Worm (Caenorhabditis elegans): ENCODE measurements around the gene sre-31.

sre-31 gene

ce11 chrII:12414805-12415204 is 6.2 kb upstream of the sre-31 start, which contains the start of gene Y57A10C.11:
Gene Y57A10C.11 (minus strand): TSS chrII:12414905.
- no peak for TF ChIP-seq hlh-30 (tag; optimal IDR thresholded peaks at IDR 0.05; ENCODE audit: insufficient read depth)
- TF ChIP-seq Y22D7AL.16 (tag; optimal IDR thresholded peaks at IDR 0.05): no peak
- no peak for TF ChIP-seq ceh-6 (GFP tag; optimal IDR thresholded peaks at IDR 0.05)
- TF ChIP-seq unc-42 (tag; optimal IDR thresholded peaks at IDR 0.05): no peak
- TF ChIP-seq tbx-7 (tag; optimal IDR thresholded peaks at IDR 0.05): no peak
- no peak for TF ChIP-seq hlh-8 (tag; optimal IDR thresholded peaks at IDR 0.05)
- TF ChIP-seq pqm-1 (tag; optimal IDR thresholded peaks at IDR 0.05): no peak
- TF ChIP-seq ceh-45 (GFP tag; IDR thresholded peaks at IDR 0.05): no peak
- no peak for TF ChIP-seq zip-5 (tag; optimal IDR thresholded peaks at IDR 0.05)
- TF ChIP-seq ceh-18 (tag; optimal IDR thresholded peaks at IDR 0.05): no peak
- TF ChIP-seq hlh-13 (GFP tag; optimal IDR thresholded peaks at IDR 0.05): no peak
- no peak for TF ChIP-seq elt-2 (tag; optimal IDR thresholded peaks at IDR 0.05)
- TF ChIP-seq tbx-2 (tag; optimal IDR thresholded peaks at IDR 0.05): no peak
- TF ChIP-seq ahr-1 (tag; optimal IDR thresholded peaks at IDR 0.05): no peak
- TF ChIP-seq ref-2 (tag; optimal IDR thresholded peaks at IDR 0.05): no peak
- no peak for TF ChIP-seq elt-4 (tag; optimal IDR thresholded peaks at IDR 0.05)
- TF ChIP-seq ztf-16 (tag; optimal IDR thresholded peaks at IDR 0.05): no peak
- TF ChIP-seq ttx-3 (tag; optimal IDR thresholded peaks at IDR 0.05): no peak
- no peak for TF ChIP-seq unc-86 (tag; optimal IDR thresholded peaks at IDR 0.05)
- TF ChIP-seq syd-9 (tag; optimal IDR thresholded peaks at IDR 0.05): no peak

ce11 chrII:12412417-12412816 is 3.8 kb upstream of the sre-31 start, which contains the start of gene Y57A10C.1:
Gene Y57A10C.1 (minus strand): TSS chrII:12412517.
- TF ChIP-seq ceh-9 (tag; optimal IDR thresholded peaks at IDR 0.05): no peak

- TF ChIP-seq ceh-31 (tag; optimal IDR thresholded peaks at IDR 0.05): no peak
- no peak for TF ChIP-seq nhr-232 (tag; optimal IDR thresholded peaks at IDR 0.05)
- TF ChIP-seq odd-2 (tag; optimal IDR thresholded peaks at IDR 0.05): no peak
- no peak for TF ChIP-seq zip-5 (tag; optimal IDR thresholded peaks at IDR 0.05)
- TF ChIP-seq ama-1 (optimal IDR thresholded peaks at IDR 0.05): no peak
- TF ChIP-seq ceh-19 (GFP tag; optimal IDR thresholded peaks at IDR 0.05): no peak
- TF ChIP-seq ets-4 (tag; optimal IDR thresholded peaks at IDR 0.05): no peak
- no peak for TF ChIP-seq syd-9 (tag; optimal IDR thresholded peaks at IDR 0.05)
- TF ChIP-seq ceh-22 (tag; optimal IDR thresholded peaks at IDR 0.05): no peak
- no peak for TF ChIP-seq ceh-14 (tag; optimal IDR thresholded peaks at IDR 0.05)
- no peak for TF ChIP-seq hlh-8 (tag; optimal IDR thresholded peaks at IDR 0.05)
- TF ChIP-seq pat-9 (tag; optimal IDR thresholded peaks at IDR 0.05): no peak
- no peak for TF ChIP-seq ttx-3 (tag; optimal IDR thresholded peaks at IDR 0.05)
Observed at ce11 chrII:12410107-12410506, 1.5 kb upstream of the sre-31 start, which contains the start of gene F57G9.3. Gene F57G9.3 (minus strand): TSS chrII:12410207.

ce11 chrII:12406394-12406793 is 2.2 kb downstream of the sre-31 start, which contains the start of gene sre-30:
Gene sre-30 (minus strand): TSS chrII:12406494.
- no peak for TF ChIP-seq ahr-1 (tag; optimal IDR thresholded peaks at IDR 0.05)
- no peak for TF ChIP-seq hlh-13 (GFP tag; optimal IDR thresholded peaks at IDR 0.05)
- TF ChIP-seq ceh-2 (tag; optimal IDR thresholded peaks at IDR 0.05): no peak
- TF ChIP-seq ceh-6 (GFP tag; optimal IDR thresholded peaks at IDR 0.05): no peak
- TF ChIP-seq nhr-11 (tag; optimal IDR thresholded peaks at IDR 0.05): no peak
- no peak for TF ChIP-seq unc-42 (tag; optimal IDR thresholded peaks at IDR 0.05)
- no peak for TF ChIP-seq pqm-1 (tag; optimal IDR thresholded peaks at IDR 0.05)
- TF ChIP-seq ceh-30 (tag; optimal IDR thresholded peaks at IDR 0.05): no peak
- no peak for TF ChIP-seq fax-1 (tag; optimal IDR thresholded peaks at IDR 0.05)
- TF ChIP-seq pag-3 (tag; optimal IDR thresholded peaks at IDR 0.05; ENCODE audit: borderline replicate concordance): no peak
- no peak for TF ChIP-seq ceh-48 (tag; optimal IDR thresholded peaks at IDR 0.05)
- TF ChIP-seq K09A11.1 (tag; optimal IDR thresholded peaks at IDR 0.05; ENCODE audit: insufficient read depth): no peak
- no peak for TF ChIP-seq ref-2 (tag; optimal IDR thresholded peaks at IDR 0.05)
- TF ChIP-seq K02D7.2 (tag; optimal IDR thresholded peaks at IDR 0.05): no peak
- no peak for TF ChIP-seq elt-4 (tag; optimal IDR thresholded peaks at IDR 0.05)
- TF ChIP-seq syd-9 (tag; optimal IDR thresholded peaks at IDR 0.05): no peak
- no peak for TF ChIP-seq pros-1 (tag; optimal IDR thresholded peaks at IDR 0.05)
- no peak for TF ChIP-seq Y22D7AL.16 (tag; optimal IDR thresholded peaks at IDR 0.05)
- no peak for TF ChIP-seq eyg-1 (tag; optimal IDR thresholded peaks at IDR 0.05)

Measured in whole organism, late embryonic.